Worm (Caenorhabditis elegans) whole organism, mixed stage, embryonic: ENCODE data around the gene T10H9.8.

Experiments used
- elt-1 ChIP-seq: sonication (generic microtip); optimal IDR thresholded peaks from 2 replicates; lab custom pipeline; 2017; ENCODE audit warnings: missing genetic modification characterization, mild to moderate bottlenecking, missing compliant biosample characterization, antibody characterized with exemption, moderate library complexity, borderline replicate concordance; ENCODE audit not compliant: insufficient read depth
- lsy-2 ChIP-seq: fragments of 150-350 bp; optimal IDR thresholded peaks from 2 replicates; lab custom pipeline; 2014; ENCODE audit warnings: missing biosample characterization, missing genetic modification characterization
- nhr-237 ChIP-seq: fragments of 150-350 bp; optimal IDR thresholded peaks from 2 replicates; lab custom pipeline; 2014; ENCODE audit warnings: missing biosample characterization, missing genetic modification characterization
- sptf-1 ChIP-seq: sonication (generic microtip); optimal IDR thresholded peaks from 2 replicates; lab custom pipeline; 2017; ENCODE audit warnings: mild to moderate bottlenecking, missing genetic modification characterization, moderate library complexity, missing compliant biosample characterization
- unc-39 ChIP-seq: fragments of 150-350 bp; optimal IDR thresholded peaks from 2 replicates; lab custom pipeline; 2014; ENCODE audit warnings: missing biosample characterization, missing genetic modification characterization
- unc-62 ChIP-seq: fragments of 150-350 bp; optimal IDR thresholded peaks from 2 replicates; lab custom pipeline; 2014; ENCODE audit warnings: missing biosample characterization, missing genetic modification reagents, missing genetic modification characterization
- ztf-11 ChIP-seq: fragments of 150-350 bp; optimal IDR thresholded peaks from 2 replicates; lab custom pipeline; 2014; ENCODE audit warnings: missing biosample characterization, missing genetic modification characterization

DNA sequence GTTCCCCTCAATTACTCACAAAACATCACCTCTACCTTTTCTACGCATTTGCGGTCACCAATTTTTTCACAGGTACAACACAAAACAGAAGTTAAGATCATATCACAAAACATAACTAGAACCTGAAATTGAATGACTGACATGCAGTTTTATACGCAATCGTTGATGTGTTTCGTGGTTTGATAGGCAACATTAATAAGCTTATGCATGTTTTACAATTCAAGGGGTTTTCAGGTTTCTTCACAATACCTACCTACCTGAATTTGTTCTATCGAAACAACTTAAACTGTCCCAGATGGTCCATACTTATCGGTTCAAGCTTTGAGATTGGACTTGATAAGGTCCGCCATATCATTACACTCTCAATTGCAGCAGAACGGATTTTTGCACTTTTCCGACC, 1.6 kb upstream of the T10H9.8 start:
- no peak for TF ChIP-seq sptf-1 (tag; lab: Kevin White, UChicago)
- TF ChIP-seq unc-62 (GFP tag; lab: Kevin White, UChicago): no peak
- no peak for TF ChIP-seq lsy-2 (tag; lab: Kevin White, UChicago)
- no peak for TF ChIP-seq ztf-11 (tag; lab: Kevin White, UChicago)
- TF ChIP-seq unc-39: no peak
- TF ChIP-seq elt-1 (tag; lab: Kevin White, UChicago): no peak
- no peak for TF ChIP-seq nhr-237 (tag; lab: Kevin White, UChicago)
